Worm (Caenorhabditis elegans) whole organism, young adult: ENCODE measurements around the gene F40G12.4.
A peak's percentile ranks its signal among the peaks of the same experiment; 100 is the strongest.

Experiments
- B0261.1 ChIP-seq: sonication (generic microtip); optimal IDR thresholded peaks from 2 replicates; lab custom pipeline; 2016; ENCODE audit warnings: mild to moderate bottlenecking, missing genetic modification characterization, moderate library complexity, missing compliant biosample characterization
- F33H1.4 ChIP-seq: fragments of 200-800 bp; sonication (Bioruptor generic); IDR thresholded peaks from 2 replicates; pipeline ENCODE4 v1.3.6; 2022; ENCODE audit warnings: missing genetic modification reagents, missing genetic modification characterization, missing compliant biosample characterization
- F37B4.10 ChIP-seq: fragments of 200-800 bp; sonication (Bioruptor generic); IDR thresholded peaks from 2 replicates; pipeline ENCODE4 v1.3.6; 2022; ENCODE audit warnings: missing genetic modification characterization, missing compliant biosample characterization
- F39B2.1 ChIP-seq: fragments of 200-800 bp; sonication (Bioruptor generic); IDR thresholded peaks from 2 replicates; pipeline ENCODE4 v1.3.6; 2022; ENCODE audit warnings: missing genetic modification reagents, missing genetic modification characterization, missing compliant biosample characterization
- K11D2.4 ChIP-seq: fragments of 200-800 bp; sonication (Bioruptor generic); IDR thresholded peaks from 2 replicates; pipeline ENCODE4 v1.3.6; 2022; ENCODE audit warnings: missing genetic modification reagents, missing genetic modification characterization, missing compliant biosample characterization
- T07F8.4 ChIP-seq: sonication (generic microtip); optimal IDR thresholded peaks from 2 replicates; lab custom pipeline; 2016; ENCODE audit warnings: mild to moderate bottlenecking, missing genetic modification characterization, moderate library complexity, missing compliant biosample characterization
- Y56A3A.18 ChIP-seq: fragments of 200-800 bp; sonication (Bioruptor generic); IDR thresholded peaks from 2 replicates; pipeline ENCODE4 v1.3.6; 2022; ENCODE audit warnings: missing genetic modification reagents, missing genetic modification characterization, missing compliant biosample characterization
- Y79H2A.3 ChIP-seq: fragments of 200-800 bp; sonication (Bioruptor generic); conservative IDR thresholded peaks from 2 replicates; pipeline ENCODE4 v1.3.6; 2022; ENCODE audit warnings: missing genetic modification reagents, missing genetic modification characterization, missing compliant biosample characterization
- ZK185.1 ChIP-seq: sonication (generic microtip); optimal IDR thresholded peaks from 2 replicates; lab custom pipeline; 2016; ENCODE audit warnings: mild to moderate bottlenecking, missing genetic modification characterization, missing compliant biosample characterization; ENCODE audit not compliant: poor library complexity, severe bottlenecking
- aptf-2 ChIP-seq: fragments of 200-800 bp; sonication (Bioruptor generic); conservative IDR thresholded peaks from 2 replicates; pipeline ENCODE4 v1.3.6; 2022; ENCODE audit warnings: missing genetic modification reagents, missing genetic modification characterization, missing compliant biosample characterization
- attf-3 ChIP-seq: fragments of 200-800 bp; sonication (Bioruptor generic); conservative IDR thresholded peaks from 2 replicates; pipeline ENCODE4 v1.3.6; 2022; ENCODE audit warnings: missing genetic modification reagents, missing genetic modification characterization, missing compliant biosample characterization
- attf-6 ChIP-seq: fragments of 200-800 bp; sonication (Bioruptor generic); IDR thresholded peaks from 2 replicates; pipeline ENCODE4 v1.3.6; 2022; ENCODE audit warnings: missing genetic modification reagents, missing genetic modification characterization, missing compliant biosample characterization
- bed-1 ChIP-seq: fragments of 200-800 bp; sonication (Bioruptor generic); IDR thresholded peaks from 2 replicates; pipeline ENCODE4 v1.3.6; 2022; ENCODE audit warnings: missing genetic modification reagents, missing genetic modification characterization, missing compliant biosample characterization
- chd-7 ChIP-seq: sonication (generic microtip); optimal IDR thresholded peaks from 2 replicates; lab custom pipeline; 2016; ENCODE audit warnings: mild to moderate bottlenecking, missing genetic modification characterization, moderate library complexity, missing compliant biosample characterization
- die-1 ChIP-seq: sonication (generic microtip); optimal IDR thresholded peaks from 2 replicates; lab custom pipeline; 2016; ENCODE audit warnings: missing genotype, mild to moderate bottlenecking, missing genetic modification characterization, missing compliant biosample characterization
- dpff-1 ChIP-seq: sonication (generic microtip); optimal IDR thresholded peaks from 2 replicates; lab custom pipeline; 2017; ENCODE audit warnings: mild to moderate bottlenecking, missing genetic modification characterization, missing compliant biosample characterization
- egrh-3 ChIP-seq: fragments of 200-800 bp; sonication (Bioruptor generic); IDR thresholded peaks from 2 replicates; pipeline ENCODE4 v1.3.6; 2022; ENCODE audit warnings: missing genetic modification reagents, missing genetic modification characterization, missing compliant biosample characterization
- hlh-26 ChIP-seq: fragments of 200-800 bp; sonication (Bioruptor generic); conservative IDR thresholded peaks from 2 replicates; pipeline ENCODE4 v1.3.6; 2022; ENCODE audit warnings: missing genetic modification reagents, missing genetic modification characterization, missing compliant biosample characterization
- lin-40 ChIP-seq: sonication (generic microtip); optimal IDR thresholded peaks from 2 replicates; lab custom pipeline; 2016; ENCODE audit warnings: missing genetic modification characterization, mild to moderate bottlenecking, missing compliant biosample characterization, missing genotype, missing genetic modification reagents
- madf-8 ChIP-seq: fragments of 200-800 bp; sonication (Bioruptor generic); conservative IDR thresholded peaks from 2 replicates; pipeline ENCODE4 v1.3.6; 2022; ENCODE audit warnings: missing genetic modification reagents, missing genetic modification characterization, missing compliant biosample characterization
- mel-28 ChIP-seq: sonication (generic microtip); optimal IDR thresholded peaks from 2 replicates; lab custom pipeline; 2016; ENCODE audit warnings: borderline replicate concordance, mild to moderate bottlenecking, missing genetic modification characterization, missing compliant biosample characterization
- nfya-2 ChIP-seq: fragments of 200-800 bp; sonication (Bioruptor generic); IDR thresholded peaks from 2 replicates; pipeline ENCODE4 v1.3.6; 2022; ENCODE audit warnings: missing genetic modification reagents, missing genetic modification characterization, missing compliant biosample characterization
- nhr-27 ChIP-seq: fragments of 200-800 bp; sonication (Bioruptor generic); optimal IDR thresholded peaks from 2 replicates; lab custom pipeline; 2018; ENCODE audit warnings: mild to moderate bottlenecking, missing genetic modification characterization, moderate library complexity, missing compliant biosample characterization
- pha-4 ChIP-seq: fragments of 150-350 bp; sonication (generic microtip); optimal IDR thresholded peaks from 2 replicates; lab custom pipeline; 2014; ENCODE audit warnings: missing biosample characterization, missing genetic modification reagents, missing genetic modification characterization
- rpc-1 ChIP-seq, 2 experiments: fragments of 150-350 bp in 1 of 2; sonication (generic microtip) in 1 of 2; optimal IDR thresholded peaks; 2 replicates each; lab custom pipeline; 2014 to 2018; ENCODE audit warnings: missing biosample characterization in 1 of 2, missing genetic modification characterization in 1 of 2, missing genetic modification reagents in 1 of 2, missing genotype in 1 of 2
- sdz-38 ChIP-seq: sonication (generic microtip); optimal IDR thresholded peaks from 2 replicates; lab custom pipeline; 2016; ENCODE audit warnings: missing genotype, missing genetic modification characterization, missing compliant biosample characterization
- snpc-3.4 ChIP-seq: sonication (generic microtip); optimal IDR thresholded peaks from 2 replicates; lab custom pipeline; 2017; ENCODE audit warnings: missing genetic modification characterization, mild to moderate bottlenecking, missing compliant biosample characterization, antibody characterized with exemption, moderate library complexity, missing genotype, missing genetic modification reagents
- snpc-4 ChIP-seq, 5 experiments: fragments of 150-350 bp in 1 of 5; sonication (generic microtip) in 4 of 5; optimal IDR thresholded peaks; 2 replicates each; lab custom pipeline; 2014 to 2018; ENCODE audit warnings: missing genetic modification characterization in 5 of 5, missing biosample characterization in 3 of 5, antibody characterized with exemption in 2 of 5, mild to moderate bottlenecking in 2 of 5, missing compliant biosample characterization in 2 of 5, missing genotype in 2 of 5, moderate library complexity in 2 of 5, missing genetic modification reagents in 1 of 5
- unc-62 ChIP-seq: fragments of 150-350 bp; optimal IDR thresholded peaks from 2 replicates; lab custom pipeline; 2014; ENCODE audit warnings: missing biosample characterization, missing genetic modification reagents, missing genetic modification characterization
- ztf-25 ChIP-seq: fragments of 200-800 bp; sonication (Bioruptor generic); IDR thresholded peaks from 2 replicates; pipeline ENCODE4 v1.3.6; 2022; ENCODE audit warnings: missing genetic modification reagents, missing genetic modification characterization, missing compliant biosample characterization
- ztf-26 ChIP-seq: sonication (generic microtip); optimal IDR thresholded peaks from 2 replicates; lab custom pipeline; 2017; ENCODE audit warnings: missing genetic modification characterization, missing compliant biosample characterization

The F40G12.4 gene

DNA sequence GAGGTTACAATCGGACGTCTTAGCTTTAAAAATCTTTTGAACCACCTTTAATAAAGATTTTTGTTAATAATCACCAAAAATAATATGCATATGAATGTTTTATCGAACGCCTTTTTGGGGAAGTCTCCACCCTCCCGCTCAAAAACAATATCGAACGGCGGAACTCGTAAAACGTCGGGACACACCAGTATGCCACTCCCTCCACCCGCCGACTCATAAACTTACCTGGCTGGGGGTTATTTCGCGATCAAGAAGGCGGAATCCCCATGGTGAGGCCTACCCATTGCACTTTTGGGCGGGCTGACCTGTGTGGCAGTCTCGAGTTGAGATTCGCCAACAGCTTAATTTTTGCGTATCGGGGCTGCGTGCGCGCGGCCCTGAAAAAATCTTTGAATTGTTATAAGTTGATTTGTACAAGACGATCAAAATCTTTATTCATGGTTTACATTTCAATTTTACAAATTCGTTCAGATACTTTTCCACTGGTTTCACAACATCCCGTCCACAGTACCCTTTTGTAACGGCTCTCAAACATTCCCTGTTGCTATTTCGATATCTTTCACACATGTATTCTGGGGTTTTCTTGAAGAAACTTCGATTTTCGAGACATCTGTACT, 1.1 kb downstream of the F40G12.4 start (continued):
- peak; percentile 92 for TF ChIP-seq snpc-4 (GFP tag; optimal IDR thresholded peaks at IDR 0.05; lab: Kevin White, UChicago)
- peak; percentile 82 to 96 (median 93) for TF ChIP-seq snpc-4 (tag; optimal IDR thresholded peaks at IDR 0.05; lab: Kevin White, UChicago)
- no peak for TF ChIP-seq F39B2.1 (GFP tag; lab: Robert Waterston, UW)
- TF ChIP-seq chd-7 = no peak
- no peak for TF ChIP-seq mel-28 (tag; lab: Kevin White, UChicago)
- TF ChIP-seq attf-6 = peak; percentile 73
- no peak for TF ChIP-seq bed-1 (GFP tag; lab: Robert Waterston, UW)
- TF ChIP-seq madf-8 (GFP tag; lab: Robert Waterston, UW) = 0 out of 2 replicates have a peak, but pooled peaks have one; percentile 15
- no peak for TF ChIP-seq sdz-38 (tag; lab: Kevin White, UChicago)
- TF ChIP-seq K11D2.4 (GFP tag; lab: Robert Waterston, UW) = no peak
- TF ChIP-seq Y79H2A.3 (GFP tag; lab: Robert Waterston, UW) = no peak
- peak; percentile 38; the same call in 1 of the 2 replicates for TF ChIP-seq F33H1.4 (GFP tag; lab: Robert Waterston, UW)
- TF ChIP-seq nhr-27 = no peak
- TF ChIP-seq, all 124 proteins: peak for 25

DNA sequence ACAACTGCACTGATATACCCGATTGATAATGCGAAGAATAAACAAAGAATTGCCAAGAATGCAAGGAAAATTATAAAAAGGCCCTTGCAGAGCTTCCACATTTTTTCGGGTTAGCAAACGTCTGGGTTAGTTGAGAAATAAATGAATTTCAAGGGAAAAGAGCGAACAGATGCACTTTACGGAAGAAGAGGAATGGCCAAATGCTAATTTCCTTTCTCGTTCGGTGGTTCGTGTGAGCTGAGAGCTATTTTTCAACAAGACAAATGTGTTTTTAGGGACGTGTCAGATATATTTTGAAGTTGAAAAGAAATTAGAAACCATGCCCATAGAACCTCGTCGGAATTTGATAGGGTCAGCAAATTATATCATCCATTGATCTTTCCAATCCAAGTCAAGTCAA, 7.7 kb downstream of the F40G12.4 start, which contains the start of gene F40G12.2:
F40G12.2 (minus strand) TSS at position 101 of the 400 bp plus-strand sequence.
- TF ChIP-seq F33H1.4 (GFP tag; lab: Robert Waterston, UW) = no peak
- TF ChIP-seq lin-40 (tag; lab: Kevin White, UChicago) = no peak
- TF ChIP-seq T07F8.4 (tag; lab: Kevin White, UChicago) = no peak
- no peak for TF ChIP-seq rpc-1 (optimal IDR thresholded peaks at IDR 0.05; lab: Kevin White, UChicago)
- no peak for TF ChIP-seq rpc-1 (tag; optimal IDR thresholded peaks at IDR 0.05; lab: Kevin White, UChicago)
- no peak for TF ChIP-seq dpff-1 (tag; lab: Kevin White, UChicago)
- no peak for TF ChIP-seq hlh-26
- no peak for TF ChIP-seq die-1
- TF ChIP-seq B0261.1 = no peak
- TF ChIP-seq pha-4 (tag; lab: Kevin White, UChicago) = no peak
- TF ChIP-seq ztf-25 (GFP tag; lab: Robert Waterston, UW) = no peak
- TF ChIP-seq ZK185.1 = no peak
- TF ChIP-seq snpc-3.4 = no peak
- TF ChIP-seq F37B4.10 (GFP tag; lab: Robert Waterston, UW) = no peak
- TF ChIP-seq nfya-2 = no peak
- no peak for TF ChIP-seq aptf-2 (GFP tag; lab: Robert Waterston, UW)
- TF ChIP-seq Y56A3A.18 (GFP tag; lab: Robert Waterston, UW) = no peak
- TF ChIP-seq attf-3 (GFP tag; lab: Robert Waterston, UW) = no peak

DNA sequence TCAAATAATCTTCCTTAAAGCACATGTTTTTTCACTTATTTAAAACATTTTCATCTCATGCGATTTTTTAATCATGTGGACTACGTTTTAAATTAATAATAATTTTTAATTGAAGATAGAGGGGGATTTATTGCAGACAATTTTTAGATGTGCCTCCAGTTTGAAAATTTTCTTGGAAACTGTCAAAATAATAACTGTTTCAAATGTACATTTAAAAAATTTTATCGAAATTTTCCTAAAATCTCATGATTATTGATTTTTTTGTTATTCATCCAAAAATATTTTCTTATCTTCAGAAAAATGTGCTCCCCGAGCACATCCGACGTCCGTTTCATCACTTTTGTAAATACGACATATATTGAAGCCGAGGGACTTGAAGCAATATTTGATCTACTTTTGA, 11.7 kb downstream of the F40G12.4 start, which contains the start of gene sre-8:
sre-8 (plus strand) TSS at position 301 of the 400 bp plus-strand sequence.
- TF ChIP-seq egrh-3 (no peak), F33H1.4 (GFP tag; lab: Robert Waterston, UW) (no peak), nhr-27 (no peak)

DNA sequence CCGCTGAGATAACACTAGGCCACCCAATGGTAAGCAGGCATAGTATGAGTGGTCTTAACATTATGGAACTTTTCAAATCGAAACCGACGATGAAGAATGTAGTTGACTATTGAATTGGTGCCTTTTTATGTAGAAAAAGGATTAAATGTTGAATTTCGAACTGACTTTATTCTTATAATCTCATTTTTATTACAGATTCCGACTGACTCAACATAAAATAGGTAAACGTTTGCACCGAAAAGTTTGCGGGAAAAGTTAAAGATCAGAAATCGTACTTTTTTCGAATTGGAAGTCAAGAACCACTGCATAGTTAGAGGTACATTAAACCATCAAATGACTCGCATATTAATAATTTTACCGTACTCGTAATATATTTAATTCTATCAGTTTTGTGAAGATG, 14.3 kb downstream of the F40G12.4 start, which contains the start of gene K02E11.7:
K02E11.7 (minus strand) TSS at position 101 of the 400 bp plus-strand sequence.
- TF ChIP-seq ztf-26 (tag; lab: Kevin White, UChicago) (no peak), unc-62 (GFP tag; lab: Kevin White, UChicago) (no peak)
